Worm (Caenorhabditis elegans) whole organism, dauer: ENCODE measurements around the gene swt-7.

Source experiments
- unc-62 ChIP-seq: sonication (generic microtip); optimal IDR thresholded peaks from 2 replicates; lab custom pipeline; 2017; ENCODE audit warnings: missing biosample characterization, missing genetic modification reagents, missing genetic modification characterization

Gene swt-7

ce11 chrV:5030715-5031114 is at the start of gene swt-7:
Gene swt-7, minus strand, starts transcription at chrV:5030815.
- no peak for TF ChIP-seq unc-62

- no peak for TF ChIP-seq unc-62
Measured at ce11 chrV:5072082-5072481, 41.5 kb upstream of the swt-7 start, which contains the start of gene Y58A7A.2. Gene Y58A7A.2, minus strand, starts transcription at chrV:5072182.

- TF ChIP-seq unc-62: no peak
Measured at ce11 chrV:5069440-5069839, 38.8 kb upstream of the swt-7 start, which contains the start of gene Y58A7A.1. Gene Y58A7A.1, minus strand, starts transcription at chrV:5069540.

ce11 chrV:5067390-5067789 is 36.8 kb upstream of the swt-7 start:
- no peak for TF ChIP-seq unc-62

ce11 chrV:5064761-5065421 is 34.3 kb upstream of the swt-7 start, which contains the start of gene mlk-1:
Gene mlk-1, minus strand, starts transcription at chrV:5064811.
- TF ChIP-seq unc-62: no peak

- TF ChIP-seq unc-62: no peak
Measured at ce11 chrV:5053335-5053734, 22.7 kb upstream of the swt-7 start, which contains the start of gene cwp-4. Gene cwp-4, plus strand, starts transcription at chrV:5053635.

ce11 chrV:5052233-5052632 is 21.6 kb upstream of the swt-7 start, which contains the start of gene K11D12.12:
Gene K11D12.12, plus strand, starts transcription at chrV:5052261.
- no peak for TF ChIP-seq unc-62

ce11 chrV:5050073-5050599 is 19.5 kb upstream of the swt-7 start:
- TF ChIP-seq unc-62: no peak

- no peak for TF ChIP-seq unc-62
Measured at ce11 chrV:5049333-5049942, 18.8 kb upstream of the swt-7 start, which contains the start of the genes pqn-51 and K11D12.14. Gene pqn-51, plus strand, starts transcription at chrV:5049607. Gene K11D12.14, plus strand, starts transcription at chrV:5049636.

ce11 chrV:5046558-5046957 is 15.9 kb upstream of the swt-7 start:
- TF ChIP-seq unc-62: no peak

ce11 chrV:5046103-5046502 is 15.5 kb upstream of the swt-7 start, which contains the start of gene exc-14:
Gene exc-14, minus strand, starts transcription at chrV:5046203.
- no peak for TF ChIP-seq unc-62

- TF ChIP-seq unc-62: no peak
Measured at ce11 chrV:5040925-5041324, 10.3 kb upstream of the swt-7 start, which contains the start of gene K11D12.8. Gene K11D12.8, minus strand, starts transcription at chrV:5041001.

ce11 chrV:5039559-5039958 is 8.9 kb upstream of the swt-7 start, which contains the start of gene K11D12.11:
Gene K11D12.11, minus strand, starts transcription at chrV:5039600.
- TF ChIP-seq unc-62: no peak

ce11 chrV:5038449-5038848 is 7.8 kb upstream of the swt-7 start:
- TF ChIP-seq unc-62: no peak

ce11 chrV:5036364-5036763 is 5.7 kb upstream of the swt-7 start, which contains the start of gene K11D12.7:
Gene K11D12.7, minus strand, starts transcription at chrV:5036464.
- no peak for TF ChIP-seq unc-62

- TF ChIP-seq unc-62: no peak
Measured at ce11 chrV:5035058-5035457, 4.4 kb upstream of the swt-7 start, which contains the start of gene K11D12.6. Gene K11D12.6, minus strand, starts transcription at chrV:5035158.

- no peak for TF ChIP-seq unc-62
Measured at ce11 chrV:5033099-5033498, 2.5 kb upstream of the swt-7 start, which contains the start of gene K11D12.13. Gene K11D12.13, plus strand, starts transcription at chrV:5033399.
